Fruit fly (Drosophila melanogaster) whole organism, embryonic: ENCODE data around the gene Hmt4-20.

Experiments
- CG1024 ChIP-seq: fragments of 200-800 bp; sonication (Bioruptor generic); IDR thresholded peaks from 2 replicates; pipeline ENCODE4 v1.3.6; 2022; ENCODE audit warnings: missing biosample characterization, missing genetic modification characterization
- CG10462 ChIP-seq: fragments of 200-800 bp; sonication (Bioruptor generic); optimal IDR thresholded peaks from 2 replicates; lab custom pipeline; 2016; ENCODE audit warnings: missing biosample characterization, missing genetic modification characterization
- CG10959 ChIP-seq: fragments of 200-800 bp; sonication (Bioruptor generic); IDR thresholded peaks from 2 replicates; pipeline ENCODE4 v1.3.6; 2022; ENCODE audit warnings: missing biosample characterization, missing genetic modification characterization
- CG11456 ChIP-seq: fragments of 200-800 bp; sonication (Bioruptor generic); IDR thresholded peaks from 3 replicates; pipeline ENCODE4 v1.3.6; 2022; ENCODE audit warnings: missing biosample characterization, missing genetic modification characterization
- CG13775 ChIP-seq: fragments of 200-800 bp; sonication (Bioruptor generic); optimal IDR thresholded peaks from 3 replicates; lab custom pipeline; 2017; ENCODE audit warnings: missing biosample characterization, mild to moderate bottlenecking, missing genetic modification characterization
- CG15269 ChIP-seq: fragments of 200-800 bp; sonication (Bioruptor generic); optimal IDR thresholded peaks from 2 replicates; lab custom pipeline; 2018; ENCODE audit warnings: missing biosample characterization, mild to moderate bottlenecking, missing genetic modification characterization, moderate library complexity
- CG15479 ChIP-seq: fragments of 200-800 bp; sonication (Bioruptor generic); optimal IDR thresholded peaks from 3 replicates; lab custom pipeline; 2019; ENCODE audit warnings: missing biosample characterization, mild to moderate bottlenecking, missing genetic modification characterization, moderate library complexity
- CG17612 ChIP-seq: fragments of 200-800 bp; sonication (Bioruptor generic); IDR thresholded peaks from 2 replicates; pipeline ENCODE4 v1.3.6; 2022; ENCODE audit warnings: missing biosample characterization, missing genetic modification characterization
- CG2120 ChIP-seq: fragments of 200-800 bp; sonication (Bioruptor generic); optimal IDR thresholded peaks from 3 replicates; lab custom pipeline; 2016; ENCODE audit warnings: missing biosample characterization, missing genetic modification characterization
- CG2199 ChIP-seq: fragments of 200-800 bp; sonication (Bioruptor generic); IDR thresholded peaks from 3 replicates; pipeline ENCODE4 v1.3.6; 2022; ENCODE audit warnings: missing biosample characterization, missing genetic modification characterization
- CG2712 ChIP-seq: fragments of 200-800 bp; optimal IDR thresholded peaks from 3 replicates; lab custom pipeline; 2019; ENCODE audit warnings: missing biosample characterization, mild to moderate bottlenecking, missing genetic modification characterization, moderate library complexity
- CG3995 ChIP-seq: fragments of 200-800 bp; sonication (Bioruptor generic); optimal IDR thresholded peaks from 3 replicates; lab custom pipeline; 2016; ENCODE audit warnings: missing biosample characterization, missing genetic modification characterization
- CG4424 ChIP-seq: fragments of 200-800 bp; sonication (Bioruptor generic); optimal IDR thresholded peaks from 3 replicates; lab custom pipeline; 2016; ENCODE audit warnings: missing biosample characterization, missing genetic modification characterization
- CG6689 ChIP-seq: fragments of 200-800 bp; sonication (Bioruptor generic); IDR thresholded peaks from 2 replicates; pipeline ENCODE4 v1.3.6; 2022; ENCODE audit warnings: missing biosample characterization, missing genetic modification characterization
- CG9876 ChIP-seq: fragments of 200-800 bp; sonication (Bioruptor generic); optimal IDR thresholded peaks from 2 replicates; lab custom pipeline; 2016; ENCODE audit warnings: missing biosample characterization, missing genetic modification characterization
- Dad ChIP-seq: fragments of 200-800 bp; sonication (Bioruptor generic); optimal IDR thresholded peaks from 3 replicates; lab custom pipeline; 2016; ENCODE audit warnings: missing biosample characterization, missing genetic modification characterization
- Dbx ChIP-seq: fragments of 200-800 bp; sonication (Bioruptor generic); IDR thresholded peaks from 3 replicates; pipeline ENCODE4 v1.3.6; 2022; ENCODE audit warnings: missing biosample characterization, missing genetic modification characterization
- Dek ChIP-seq: fragments of 200-800 bp; sonication (Bioruptor generic); optimal IDR thresholded peaks from 3 replicates; lab custom pipeline; 2019; ENCODE audit warnings: missing biosample characterization, mild to moderate bottlenecking, missing genetic modification characterization, moderate library complexity
- Dip3 ChIP-seq: fragments of 200-800 bp; sonication (Bioruptor generic); optimal IDR thresholded peaks from 3 replicates; lab custom pipeline; 2016; ENCODE audit warnings: missing biosample characterization, missing genetic modification characterization
- Dp ChIP-seq: fragments of 200-800 bp; sonication (Bioruptor generic); optimal IDR thresholded peaks from 2 replicates; lab custom pipeline; 2018; ENCODE audit warnings: missing biosample characterization, mild to moderate bottlenecking, missing genetic modification characterization, moderate library complexity
- Ets65A ChIP-seq: fragments of 200-800 bp; sonication (Bioruptor generic); peaks from one replicate; lab custom pipeline; 2016; ENCODE audit warnings: missing biosample characterization, missing genetic modification characterization
- HHEX ChIP-seq: fragments of 200-800 bp; sonication (Bioruptor generic); optimal IDR thresholded peaks from 3 replicates; lab custom pipeline; 2017; ENCODE audit warnings: missing biosample characterization, mild to moderate bottlenecking, missing genetic modification characterization, missing genetic modification reagents
- Med ChIP-seq: fragments of 200-800 bp; sonication (Bioruptor generic); peaks from one replicate; lab custom pipeline; 2016; ENCODE audit warnings: missing biosample characterization, missing genetic modification characterization, mild to moderate bottlenecking, inconsistent platforms, moderate library complexity
- NC2β ChIP-seq: fragments of 200-800 bp; sonication (Bioruptor generic); optimal IDR thresholded peaks from 2 replicates; lab custom pipeline; 2016; ENCODE audit warnings: missing biosample characterization, missing genetic modification characterization
- Nf-YA ChIP-seq: fragments of 200-800 bp; sonication (Bioruptor generic); IDR thresholded peaks from 2 replicates; pipeline ENCODE4 v1.3.6; 2022; ENCODE audit warnings: missing biosample characterization, missing genetic modification characterization
- Ptx1 ChIP-seq: fragments of 200-800 bp; sonication (Bioruptor generic); IDR thresholded peaks from 2 replicates; pipeline ENCODE4 v1.3.6; 2022; ENCODE audit warnings: missing biosample characterization, missing genetic modification characterization
- Xrp1 ChIP-seq: fragments of 200-800 bp; sonication (Bioruptor generic); IDR thresholded peaks from 2 replicates; pipeline ENCODE4 v1.3.6; 2022; ENCODE audit warnings: missing biosample characterization, missing genetic modification characterization
- chif ChIP-seq, 2 experiments: fragments of 200-800 bp; sonication (Bioruptor generic); optimal IDR thresholded peaks; 3 replicates each; lab custom pipeline; 2016; ENCODE audit warnings: missing biosample characterization in 2 of 2, missing genetic modification characterization in 2 of 2
- chinmo ChIP-seq: fragments of 200-800 bp; sonication (Bioruptor generic); IDR thresholded peaks from 4 replicates; pipeline ENCODE4 v1.3.6; 2022; ENCODE audit warnings: missing biosample characterization, missing genetic modification characterization; ENCODE audit not compliant: partially characterized antibody
- ems ChIP-seq: fragments of 200-800 bp; sonication (Bioruptor generic); optimal IDR thresholded peaks from 3 replicates; lab custom pipeline; 2016; ENCODE audit warnings: missing biosample characterization, missing genetic modification characterization
- esg ChIP-seq: fragments of 200-800 bp; sonication (Bioruptor generic); conservative IDR thresholded peaks from 2 replicates; pipeline ENCODE4 v1.3.6; 2022; ENCODE audit warnings: missing biosample characterization, missing genetic modification characterization
- gcm ChIP-seq: fragments of 200-800 bp; sonication (Bioruptor generic); optimal IDR thresholded peaks from 2 replicates; lab custom pipeline; 2019; ENCODE audit warnings: missing biosample characterization, mild to moderate bottlenecking, missing genetic modification characterization, moderate library complexity
- gcm2 ChIP-seq: fragments of 200-800 bp; sonication (Bioruptor generic); optimal IDR thresholded peaks from 2 replicates; lab custom pipeline; 2016; ENCODE audit warnings: missing biosample characterization, missing genetic modification characterization
- grau ChIP-seq: fragments of 200-800 bp; optimal IDR thresholded peaks from 3 replicates; lab custom pipeline; 2019; ENCODE audit warnings: missing biosample characterization, mild to moderate bottlenecking, missing genetic modification characterization, moderate library complexity
- her ChIP-seq: fragments of 200-800 bp; sonication (Bioruptor generic); optimal IDR thresholded peaks from 2 replicates; lab custom pipeline; 2016; ENCODE audit warnings: missing biosample characterization, missing genetic modification characterization
- ken ChIP-seq: fragments of 200-800 bp; sonication (Bioruptor generic); IDR thresholded peaks from 3 replicates; pipeline ENCODE4 v1.3.6; 2022; ENCODE audit warnings: missing biosample characterization, missing genetic modification characterization
- lab ChIP-seq: fragments of 200-800 bp; sonication (Bioruptor generic); optimal IDR thresholded peaks from 3 replicates; lab custom pipeline; 2017; ENCODE audit warnings: missing biosample characterization, missing genetic modification characterization, mild to moderate bottlenecking, moderate library complexity, missing genetic modification reagents
- lilli ChIP-seq: fragments of 200-800 bp; sonication (Bioruptor generic); optimal IDR thresholded peaks from 3 replicates; lab custom pipeline; 2016; ENCODE audit warnings: missing biosample characterization, missing genetic modification characterization
- lmd ChIP-seq: fragments of 200-800 bp; sonication (Bioruptor generic); IDR thresholded peaks from 2 replicates; pipeline ENCODE4 v1.3.6; 2022; ENCODE audit warnings: missing biosample characterization, missing genetic modification characterization
- mam ChIP-seq: fragments of 200-800 bp; sonication (Bioruptor generic); optimal IDR thresholded peaks from 3 replicates; lab custom pipeline; 2016; ENCODE audit warnings: missing biosample characterization, missing genetic modification characterization
- pros ChIP-seq: fragments of 200-800 bp; sonication (Bioruptor generic); optimal IDR thresholded peaks from 3 replicates; lab custom pipeline; 2019; ENCODE audit warnings: missing biosample characterization, mild to moderate bottlenecking, missing genetic modification characterization, moderate library complexity
- psq ChIP-seq: fragments of 200-800 bp; sonication (Bioruptor generic); optimal IDR thresholded peaks from 2 replicates; lab custom pipeline; 2017; ENCODE audit warnings: missing biosample characterization, missing genetic modification characterization
- ranshi ChIP-seq: fragments of 200-800 bp; sonication (Bioruptor generic); IDR thresholded peaks from 2 replicates; pipeline ENCODE4 v1.3.6; 2022; ENCODE audit warnings: missing biosample characterization, missing genetic modification characterization
- sr ChIP-seq: fragments of 200-800 bp; sonication (Bioruptor generic); IDR thresholded peaks from 3 replicates; pipeline ENCODE4 v1.3.6; 2022; ENCODE audit warnings: missing biosample characterization, missing genetic modification characterization
- tgo ChIP-seq: fragments of 200-800 bp; sonication (Bioruptor generic); IDR thresholded peaks from 3 replicates; pipeline ENCODE4 v1.3.6; 2022; ENCODE audit warnings: missing biosample characterization, missing genetic modification characterization
- usp ChIP-seq: fragments of >200 bp; optimal IDR thresholded peaks from 2 replicates; lab custom pipeline; 2017; ENCODE audit warnings: missing biosample characterization, missing genetic modification characterization
- vfl ChIP-seq: fragments of 200-800 bp; sonication (Bioruptor generic); optimal IDR thresholded peaks from 2 replicates; lab custom pipeline; 2016; ENCODE audit warnings: missing biosample characterization, missing genetic modification characterization
- zf30C ChIP-seq: fragments of 200-800 bp; sonication (Bioruptor generic); optimal IDR thresholded peaks from 3 replicates; lab custom pipeline; 2018; ENCODE audit warnings: missing biosample characterization, mild to moderate bottlenecking, missing genetic modification characterization
- zfh2 ChIP-seq: fragments of 200-800 bp; sonication (Bioruptor generic); optimal IDR thresholded peaks from 2 replicates; lab custom pipeline; 2016; ENCODE audit warnings: missing biosample characterization, missing genetic modification characterization

Gene Hmt4-20

dm6 chrX:619220-620101 lies 36.4 kb downstream of the Hmt4-20 start (continued):
- TF ChIP-seq CG17612 (GFP tag; lab: Robert Waterston, UW) (no peak), Med (GFP tag; lab: Kevin White, UChicago) (peak; percentile 5), CG13775 (GFP tag; lab: Kevin White, UChicago) (no peak), CG10462 (no peak), grau (tag; lab: Kevin White, UChicago) (no peak), CG3995 (peak; percentile 74), gcm (GFP tag; lab: Kevin White, UChicago) (no peak), ems (no peak), sr (GFP tag; lab: Robert Waterston, UW) (no peak), zf30C (peak; percentile 47), lab (GFP tag; lab: Kevin White, UChicago) (no peak)

dm6 chrX:618583-618982 lies 37.2 kb downstream of the Hmt4-20 start:
- 0 out of 4 replicates have a peak, but pooled peaks have one; percentile 35 for TF ChIP-seq chinmo (GFP tag; lab: Robert Waterston, UW)
- peak; percentile 34 for TF ChIP-seq CG2120 (GFP tag; lab: Kevin White, UChicago)
- no peak for TF ChIP-seq Dp
- TF ChIP-seq Ets65A (GFP tag; lab: Kevin White, UChicago): peak; percentile 87
- no peak for TF ChIP-seq CG1024 (GFP tag; lab: Robert Waterston, UW)
- TF ChIP-seq CG2712 (tag; lab: Kevin White, UChicago): peak; percentile 49
- peak; percentile 26 for TF ChIP-seq NC2β (GFP tag; lab: Kevin White, UChicago)
- TF ChIP-seq CG15479: no peak
- TF ChIP-seq CG9876 (GFP tag; lab: Kevin White, UChicago): peak; percentile 9
- peak; percentile 63 for TF ChIP-seq lmd (GFP tag; lab: Robert Waterston, UW)
- TF ChIP-seq HHEX (GFP tag; lab: Kevin White, UChicago): peak; percentile 47
- no peak for TF ChIP-seq CG2199 (GFP tag; lab: Robert Waterston, UW)
- TF ChIP-seq ken (GFP tag; lab: Robert Waterston, UW): no peak
- TF ChIP-seq pros (GFP tag; lab: Kevin White, UChicago): peak; percentile 16
- TF ChIP-seq CG6689 (GFP tag; lab: Robert Waterston, UW): 0 out of 2 replicates have a peak, but pooled peaks have one; percentile 29
- peak; percentile 57 for TF ChIP-seq zfh2
- 0 out of 2 replicates have a peak, but pooled peaks have one; percentile 30 for TF ChIP-seq esg (GFP tag; lab: Robert Waterston, UW)
- TF ChIP-seq tgo (GFP tag; lab: Robert Waterston, UW): peak; percentile 28; the same call in 1 of the 3 replicates
- peak; percentile 46; the same call in 1 of the 2 replicates for TF ChIP-seq Ptx1 (GFP tag; lab: Robert Waterston, UW)
- no peak for TF ChIP-seq CG10959 (GFP tag; lab: Robert Waterston, UW)
- peak; percentile 18; the same call in 1 of the 2 replicates for TF ChIP-seq ranshi (GFP tag; lab: Robert Waterston, UW)
- TF ChIP-seq Nf-YA (GFP tag; lab: Robert Waterston, UW): 0 out of 2 replicates have a peak, but pooled peaks have one; percentile 18
- no peak for TF ChIP-seq Dek (tag; lab: Kevin White, UChicago)
- no peak for TF ChIP-seq gcm2 (GFP tag; lab: Kevin White, UChicago)
- 0 out of 3 replicates have a peak, but pooled peaks have one; percentile 30 for TF ChIP-seq Dbx (GFP tag; lab: Robert Waterston, UW)
- peak; percentile 37 for TF ChIP-seq CG15269
- TF ChIP-seq CG11456 (GFP tag; lab: Robert Waterston, UW): 0 out of 3 replicates have a peak, but pooled peaks have one; percentile 32
- no peak for TF ChIP-seq usp (GFP tag; lab: Kevin White, UChicago)
- peak; percentile 84 for TF ChIP-seq Med (GFP tag; lab: Kevin White, UChicago)
- TF ChIP-seq vfl (GFP tag; lab: Kevin White, UChicago): peak; percentile 35
- peak; percentile 7 for TF ChIP-seq CG4424 (GFP tag; lab: Kevin White, UChicago)
- peak; percentile 18 for TF ChIP-seq psq (GFP tag; lab: Kevin White, UChicago)
- TF ChIP-seq mam (GFP tag; lab: Kevin White, UChicago): peak; percentile 39
- peak; percentile 10 for TF ChIP-seq Dad
- TF ChIP-seq her: peak; percentile 29
- TF ChIP-seq lilli (GFP tag; lab: Kevin White, UChicago): peak; percentile 46
- peak; percentile 12 to 21 for TF ChIP-seq chif (GFP tag; optimal IDR thresholded peaks at IDR 0.05; lab: Kevin White, UChicago)
- TF ChIP-seq Xrp1 (GFP tag; lab: Robert Waterston, UW): no peak
- TF ChIP-seq gcm (GFP tag; lab: Kevin White, UChicago): peak; percentile 1
- TF ChIP-seq Dip3 (GFP tag; lab: Kevin White, UChicago): peak; percentile 62
